Fruit fly (Drosophila melanogaster) whole organism, prepupa: Measurements from ENCODE around the gene fit.
A peak's percentile ranks its signal among the peaks of the same experiment; 100 is the strongest.

Source experiments
- CG10631 ChIP-seq: fragments of 200-800 bp; sonication (Bioruptor generic); optimal IDR thresholded peaks from 2 replicates; lab custom pipeline; 2016; ENCODE audit warnings: missing biosample characterization, missing genetic modification characterization
- CG10669 ChIP-seq: fragments of 200-800 bp; sonication (Bioruptor generic); optimal IDR thresholded peaks from 3 replicates; lab custom pipeline; 2018; ENCODE audit warnings: missing biosample characterization, mild to moderate bottlenecking, missing genetic modification characterization, moderate library complexity
- CG11294 ChIP-seq: fragments of 200-800 bp; sonication (Bioruptor generic); IDR thresholded peaks from 2 replicates; pipeline ENCODE4 v1.3.6; 2022; ENCODE audit warnings: missing biosample characterization, missing genetic modification characterization
- CG15336 ChIP-seq: fragments of 200-800 bp; sonication (Bioruptor generic); IDR thresholded peaks from 2 replicates; pipeline ENCODE4 v1.3.6; 2022; ENCODE audit warnings: missing biosample characterization, missing genetic modification characterization
- CG1621 ChIP-seq: fragments of 200-800 bp; sonication (Bioruptor generic); optimal IDR thresholded peaks from 3 replicates; lab custom pipeline; 2018; ENCODE audit warnings: missing biosample characterization, mild to moderate bottlenecking, missing genetic modification characterization
- CG16779 ChIP-seq: fragments of 200-800 bp; sonication (Bioruptor generic); optimal IDR thresholded peaks from 3 replicates; lab custom pipeline; 2017; ENCODE audit warnings: missing biosample characterization, mild to moderate bottlenecking, missing genetic modification characterization
- CG3032 ChIP-seq: fragments of 200-800 bp; optimal IDR thresholded peaks from 2 replicates; lab custom pipeline; 2019; ENCODE audit warnings: missing biosample characterization, mild to moderate bottlenecking, missing genetic modification characterization, moderate library complexity
- CG32006 ChIP-seq: fragments of 200-800 bp; sonication (Bioruptor generic); optimal IDR thresholded peaks from 3 replicates; lab custom pipeline; 2017; ENCODE audit warnings: missing biosample characterization, mild to moderate bottlenecking, missing genetic modification characterization
- CG34406 ChIP-seq: fragments of 200-800 bp; sonication (Bioruptor generic); optimal IDR thresholded peaks from 3 replicates; lab custom pipeline; 2016; ENCODE audit warnings: missing biosample characterization, missing genetic modification characterization
- CG3919 ChIP-seq: fragments of 200-800 bp; sonication (Bioruptor generic); optimal IDR thresholded peaks from 3 replicates; lab custom pipeline; 2016; ENCODE audit warnings: missing biosample characterization, missing genetic modification characterization
- CG4318 ChIP-seq: fragments of 200-800 bp; sonication (Bioruptor generic); optimal IDR thresholded peaks from 3 replicates; lab custom pipeline; 2017; ENCODE audit warnings: missing biosample characterization, mild to moderate bottlenecking, missing genetic modification characterization
- CG6276 ChIP-seq: fragments of 200-800 bp; sonication (Bioruptor generic); optimal IDR thresholded peaks from 2 replicates; lab custom pipeline; 2017; ENCODE audit warnings: missing biosample characterization, mild to moderate bottlenecking, missing genetic modification characterization
- CG6792 ChIP-seq: fragments of 200-800 bp; sonication (Bioruptor generic); optimal IDR thresholded peaks from 3 replicates; lab custom pipeline; 2016; ENCODE audit warnings: missing biosample characterization, missing genetic modification characterization
- CG6808 ChIP-seq: fragments of 200-800 bp; sonication (Bioruptor generic); optimal IDR thresholded peaks from 3 replicates; lab custom pipeline; 2017; ENCODE audit warnings: missing biosample characterization, missing genetic modification characterization, mild to moderate bottlenecking, moderate library complexity, missing genetic modification reagents
- CG6854 ChIP-seq: fragments of 200-800 bp; sonication (Bioruptor generic); optimal IDR thresholded peaks from 2 replicates; lab custom pipeline; 2017; ENCODE audit warnings: missing biosample characterization, mild to moderate bottlenecking, missing genetic modification characterization
- CG8119 ChIP-seq: fragments of 200-800 bp; sonication (Bioruptor generic); IDR thresholded peaks from 3 replicates; pipeline ENCODE4 v1.3.6; 2022; ENCODE audit warnings: missing biosample characterization, missing genetic modification characterization
- CG8632 ChIP-seq: fragments of 200-800 bp; sonication (Bioruptor generic); optimal IDR thresholded peaks from 3 replicates; lab custom pipeline; 2016; ENCODE audit warnings: missing biosample characterization, missing genetic modification characterization
- Eip78C ChIP-seq: fragments of 200-800 bp; sonication (Bioruptor generic); peaks from one replicate; lab custom pipeline; 2016; ENCODE audit warnings: missing biosample characterization, missing genetic modification characterization
- Eip93F ChIP-seq: fragments of 200-800 bp; sonication (Bioruptor generic); optimal IDR thresholded peaks from 2 replicates; lab custom pipeline; 2016; ENCODE audit warnings: missing biosample characterization, mild to moderate bottlenecking, missing genetic modification characterization
- Ets21C ChIP-seq: fragments of 200-800 bp; sonication (Bioruptor generic); optimal IDR thresholded peaks from 3 replicates; lab custom pipeline; 2016; ENCODE audit warnings: missing biosample characterization, missing genetic modification characterization
- Ets96B ChIP-seq: fragments of 200-800 bp; optimal IDR thresholded peaks from 2 replicates; lab custom pipeline; 2019; ENCODE audit warnings: missing biosample characterization, mild to moderate bottlenecking, missing genetic modification characterization, moderate library complexity
- Hr38 ChIP-seq: sonication (Bioruptor generic); optimal IDR thresholded peaks from 2 replicates; lab custom pipeline; 2016; ENCODE audit warnings: missing biosample characterization, missing genetic modification characterization
- Hr39 ChIP-seq: fragments of 200-800 bp; sonication (Bioruptor generic); optimal IDR thresholded peaks from 2 replicates; lab custom pipeline; 2016; ENCODE audit warnings: missing biosample characterization, missing genetic modification characterization
- Hr4 ChIP-seq: fragments of 200-800 bp; sonication (Bioruptor generic); optimal IDR thresholded peaks from 3 replicates; lab custom pipeline; 2016; ENCODE audit warnings: missing biosample characterization, missing genetic modification characterization
- Lpt ChIP-seq: fragments of 200-800 bp; sonication (Bioruptor generic); optimal IDR thresholded peaks from 3 replicates; lab custom pipeline; 2016; ENCODE audit warnings: missing biosample characterization, missing genetic modification characterization
- Met ChIP-seq: fragments of 200-800 bp; sonication (Bioruptor generic); optimal IDR thresholded peaks from 3 replicates; lab custom pipeline; 2016; ENCODE audit warnings: missing biosample characterization, missing genetic modification characterization
- OdsH ChIP-seq: fragments of 200-800 bp; sonication (Bioruptor generic); optimal IDR thresholded peaks from 3 replicates; lab custom pipeline; 2016; ENCODE audit warnings: missing biosample characterization, missing genetic modification characterization
- Smox ChIP-seq: fragments of 200-800 bp; sonication (Bioruptor generic); optimal IDR thresholded peaks from 3 replicates; lab custom pipeline; 2016; ENCODE audit warnings: missing biosample characterization, missing genetic modification characterization
- Sox102F ChIP-seq: fragments of 200-800 bp; sonication (Bioruptor generic); optimal IDR thresholded peaks from 2 replicates; lab custom pipeline; 2016; ENCODE audit warnings: missing biosample characterization, mild to moderate bottlenecking, missing genetic modification characterization
- Sox14 ChIP-seq: fragments of 200-800 bp; sonication (Bioruptor generic); optimal IDR thresholded peaks from 3 replicates; lab custom pipeline; 2016; ENCODE audit warnings: missing biosample characterization, missing genetic modification characterization
- achi ChIP-seq: fragments of 200-800 bp; sonication (Bioruptor generic); optimal IDR thresholded peaks from 3 replicates; lab custom pipeline; 2016; ENCODE audit warnings: missing biosample characterization, missing genetic modification characterization
- acj6 ChIP-seq: fragments of 200-800 bp; sonication (Bioruptor generic); optimal IDR thresholded peaks from 3 replicates; lab custom pipeline; 2016; ENCODE audit warnings: missing biosample characterization, missing genetic modification characterization
- cyc ChIP-seq: fragments of 200-800 bp; sonication (Bioruptor generic); optimal IDR thresholded peaks from 3 replicates; lab custom pipeline; 2016; ENCODE audit warnings: missing biosample characterization, missing genetic modification characterization
- dac ChIP-seq: fragments of 200-800 bp; sonication (Bioruptor generic); optimal IDR thresholded peaks from 2 replicates; lab custom pipeline; 2017; ENCODE audit warnings: missing biosample characterization, mild to moderate bottlenecking, missing genetic modification characterization
- eg ChIP-seq: fragments of 200-800 bp; sonication (Bioruptor generic); IDR thresholded peaks from 3 replicates; pipeline ENCODE4 v1.3.6; 2022; ENCODE audit warnings: missing biosample characterization, missing genetic modification characterization
- fd59A ChIP-seq: fragments of 200-800 bp; sonication (Bioruptor generic); optimal IDR thresholded peaks from 2 replicates; lab custom pipeline; 2017; ENCODE audit warnings: missing biosample characterization, mild to moderate bottlenecking, missing genetic modification characterization, missing genetic modification reagents
- fd85E ChIP-seq: fragments of 200-800 bp; sonication (Bioruptor generic); optimal IDR thresholded peaks from 3 replicates; lab custom pipeline; 2016; ENCODE audit warnings: missing biosample characterization, missing genetic modification characterization
- fkh ChIP-seq: fragments of 200-800 bp; sonication (Bioruptor generic); optimal IDR thresholded peaks from 3 replicates; lab custom pipeline; 2017; ENCODE audit warnings: missing biosample characterization, mild to moderate bottlenecking, missing genetic modification characterization, moderate library complexity
- lz ChIP-seq: fragments of 200-800 bp; sonication (Bioruptor generic); optimal IDR thresholded peaks from 3 replicates; lab custom pipeline; 2016; ENCODE audit warnings: missing biosample characterization, missing genetic modification characterization
- pdm3 ChIP-seq: fragments of 200-800 bp; sonication (Bioruptor generic); optimal IDR thresholded peaks from 3 replicates; lab custom pipeline; 2016; ENCODE audit warnings: missing biosample characterization, missing genetic modification characterization
- spab ChIP-seq: fragments of 200-800 bp; sonication (Bioruptor generic); optimal IDR thresholded peaks from 2 replicates; lab custom pipeline; 2017; ENCODE audit warnings: missing biosample characterization, mild to moderate bottlenecking, missing genetic modification characterization, missing genetic modification reagents
- ss ChIP-seq, 2 experiments: fragments of 200-800 bp; sonication (Bioruptor generic); optimal IDR thresholded peaks; 2 replicates in 1 of 2; 3 replicates in 1 of 2; lab custom pipeline; 2017 to 2018; ENCODE audit warnings: mild to moderate bottlenecking in 2 of 2, missing biosample characterization in 2 of 2, missing genetic modification characterization in 2 of 2, moderate library complexity in 1 of 2
- svp ChIP-seq: fragments of 200-800 bp; sonication (Bioruptor generic); peaks from one replicate; lab custom pipeline; 2016; ENCODE audit warnings: missing biosample characterization, missing genetic modification characterization
- topi ChIP-seq: fragments of 200-800 bp; sonication (Bioruptor generic); optimal IDR thresholded peaks from 3 replicates; lab custom pipeline; 2016; ENCODE audit warnings: missing biosample characterization, missing genetic modification characterization
- vri ChIP-seq: fragments of 200-800 bp; sonication (Bioruptor generic); optimal IDR thresholded peaks from 3 replicates; lab custom pipeline; 2016; ENCODE audit warnings: missing biosample characterization, mild to moderate bottlenecking, missing genetic modification characterization

fit gene

DNA sequence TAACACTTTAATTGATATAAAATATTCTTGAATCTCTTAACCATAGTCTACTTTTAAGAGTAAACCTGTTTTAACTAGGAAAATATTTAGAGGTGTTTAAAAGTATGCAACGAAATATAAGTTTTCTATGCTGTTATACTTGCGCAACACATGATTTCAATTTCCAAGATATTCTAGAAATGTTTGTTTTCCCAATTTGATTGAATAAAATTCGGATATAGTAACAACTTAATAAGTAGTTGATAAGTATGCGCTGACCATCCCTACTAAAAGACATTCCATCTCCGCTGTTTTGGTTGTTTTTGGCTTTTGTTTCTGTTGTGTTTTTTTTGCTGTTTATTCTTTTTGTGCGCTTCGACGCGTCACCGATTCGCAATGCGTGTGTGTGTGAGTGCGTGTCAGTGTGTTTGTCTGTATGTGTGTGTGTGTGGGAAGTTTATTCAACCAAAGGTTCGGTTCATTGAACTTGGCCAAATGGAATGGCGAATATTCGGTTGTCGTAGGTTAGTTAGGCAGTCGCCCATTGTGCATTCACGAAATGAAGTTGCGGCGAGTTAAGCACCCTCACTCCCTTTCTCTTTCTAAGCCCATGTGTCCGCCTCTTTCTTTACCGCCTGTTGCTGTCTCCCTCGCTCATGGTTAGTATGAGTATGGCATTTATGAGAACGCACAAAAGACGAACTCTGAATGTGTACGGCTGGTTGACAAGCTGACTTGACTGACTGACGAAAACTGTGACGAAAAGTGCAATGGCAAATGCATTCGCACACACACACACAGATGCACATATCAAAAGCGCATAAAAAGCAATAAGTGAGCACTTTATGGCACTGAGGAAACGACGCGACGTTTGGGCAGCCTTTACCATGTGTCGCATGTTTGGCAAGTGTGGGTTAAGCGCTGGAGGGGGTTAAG, 12.0 kb upstream of the fit start (continued):
- TF ChIP-seq CG6276 (GFP tag; lab: Kevin White, UChicago) (peak; percentile 36), CG6808 (GFP tag; lab: Kevin White, UChicago) (peak; percentile 55), fd85E (GFP tag; lab: Kevin White, UChicago) (no peak), eg (GFP tag; lab: Robert Waterston, UW) (peak; percentile 73), cyc (GFP tag; lab: Kevin White, UChicago) (peak; percentile 38), CG10631 (GFP tag; lab: Kevin White, UChicago) (peak; percentile 53), svp (GFP tag; lab: Kevin White, UChicago) (peak; percentile 74), CG34406 (GFP tag; lab: Kevin White, UChicago) (peak; percentile 21), CG3919 (GFP tag; lab: Kevin White, UChicago) (peak; percentile 20), CG4318 (no peak), CG8632 (GFP tag; lab: Kevin White, UChicago) (peak; percentile 17), topi (GFP tag; lab: Kevin White, UChicago) (peak; percentile 55), achi (GFP tag; lab: Kevin White, UChicago) (peak; percentile 19), CG6792 (GFP tag; lab: Kevin White, UChicago) (no peak), CG1621 (tag; lab: Kevin White, UChicago) (no peak), dac (GFP tag; lab: Kevin White, UChicago) (no peak), lz (GFP tag; lab: Kevin White, UChicago) (peak; percentile 54), Eip78C (GFP tag; lab: Kevin White, UChicago) (peak; percentile 68), spab (GFP tag; lab: Kevin White, UChicago) (no peak), vri (peak; percentile 15), fd59A (GFP tag; lab: Kevin White, UChicago) (no peak), Hr4 (no peak), CG32006 (GFP tag; lab: Kevin White, UChicago) (peak; percentile 43), CG6854 (GFP tag; lab: Kevin White, UChicago) (peak; percentile 78), CG15336 (GFP tag; lab: Robert Waterston, UW) (no peak), Sox14 (GFP tag; lab: Kevin White, UChicago) (peak; percentile 6), ss (GFP tag; optimal IDR thresholded peaks at IDR 0.05; lab: Kevin White, UChicago) (peak in 1 of 2 experiments; percentile 33), CG16779 (tag; lab: Kevin White, UChicago) (peak; percentile 3), acj6 (GFP tag; lab: Kevin White, UChicago) (peak; percentile 21), CG8119 (GFP tag; lab: Robert Waterston, UW) (no peak)
- TF ChIP-seq, all 60 proteins: peak for 41

dm6 chr3R:21893929-21894328, 9.7 kb upstream of the fit start:
- peak; percentile 70 for TF ChIP-seq acj6 (GFP tag; lab: Kevin White, UChicago)
- no peak for TF ChIP-seq cyc (GFP tag; lab: Kevin White, UChicago)
- TF ChIP-seq Ets96B (tag; lab: Kevin White, UChicago) = peak; percentile 88
- TF ChIP-seq dac (GFP tag; lab: Kevin White, UChicago) = peak; percentile 81
- TF ChIP-seq Smox (GFP tag; lab: Kevin White, UChicago) = no peak
- TF ChIP-seq Ets21C (GFP tag; lab: Kevin White, UChicago) = no peak
- peak; percentile 79 for TF ChIP-seq spab (GFP tag; lab: Kevin White, UChicago)
- peak; percentile 64 for TF ChIP-seq svp (GFP tag; lab: Kevin White, UChicago)
- TF ChIP-seq fd85E (GFP tag; lab: Kevin White, UChicago) = no peak
- TF ChIP-seq vri = no peak
- TF ChIP-seq pdm3 = peak; percentile 69
- TF ChIP-seq CG11294 = peak; percentile 65
- TF ChIP-seq Met (GFP tag; lab: Kevin White, UChicago) = peak; percentile 23
- peak; percentile 69 for TF ChIP-seq CG10669 (GFP tag; lab: Kevin White, UChicago)
- peak; percentile 22 for TF ChIP-seq lz (GFP tag; lab: Kevin White, UChicago)
- TF ChIP-seq fkh (GFP tag; lab: Kevin White, UChicago) = no peak
- peak; percentile 51 for TF ChIP-seq CG34406 (GFP tag; lab: Kevin White, UChicago)
- no peak for TF ChIP-seq Hr39 (GFP tag; lab: Kevin White, UChicago)
- peak; percentile 92 for TF ChIP-seq CG15336 (GFP tag; lab: Robert Waterston, UW)
- peak; percentile 88 for TF ChIP-seq CG10631 (GFP tag; lab: Kevin White, UChicago)
- peak; percentile 86 for TF ChIP-seq Lpt (GFP tag; lab: Kevin White, UChicago)
- TF ChIP-seq topi (GFP tag; lab: Kevin White, UChicago) = peak; percentile 12
- no peak for TF ChIP-seq CG6854 (GFP tag; lab: Kevin White, UChicago)
- peak; percentile 83 for TF ChIP-seq CG3032 (tag; lab: Kevin White, UChicago)
- peak; percentile 96 for TF ChIP-seq CG32006 (GFP tag; lab: Kevin White, UChicago)
- TF ChIP-seq ss (GFP tag; optimal IDR thresholded peaks at IDR 0.05; lab: Kevin White, UChicago) = peak; percentile 79 to 80
- TF ChIP-seq OdsH (GFP tag; lab: Kevin White, UChicago) = peak; percentile 80
- TF ChIP-seq CG3919 (GFP tag; lab: Kevin White, UChicago) = peak; percentile 81
- TF ChIP-seq CG6808 (GFP tag; lab: Kevin White, UChicago) = peak; percentile 78
- TF ChIP-seq Hr38 (GFP tag; lab: Kevin White, UChicago) = no peak
- TF ChIP-seq Sox102F (GFP tag; lab: Kevin White, UChicago) = no peak
- TF ChIP-seq Eip93F (GFP tag; lab: Kevin White, UChicago) = no peak
- TF ChIP-seq CG8119 (GFP tag; lab: Robert Waterston, UW) = peak; percentile 94
- TF ChIP-seq eg (GFP tag; lab: Robert Waterston, UW) = peak; percentile 88
